Worm (Caenorhabditis elegans) whole organism, L1 larva: Measurements from ENCODE around the gene nhr-39.

Experiments used
- F16B12.6 ChIP-seq: fragments of 150-350 bp; optimal IDR thresholded peaks from 2 replicates; lab custom pipeline; 2014; ENCODE audit warnings: missing biosample characterization, missing genetic modification characterization
- aha-1 ChIP-seq: fragments of 150-350 bp; optimal IDR thresholded peaks from 2 replicates; lab custom pipeline; 2014; ENCODE audit warnings: missing biosample characterization, missing genetic modification characterization
- alr-1 ChIP-seq: fragments of 200-800 bp; sonication (Bioruptor generic); optimal IDR thresholded peaks from 2 replicates; lab custom pipeline; 2018; ENCODE audit warnings: borderline replicate concordance, mild to moderate bottlenecking, missing genetic modification characterization, missing compliant biosample characterization
- ceh-88 ChIP-seq: fragments of 200-800 bp; sonication (Bioruptor generic); IDR thresholded peaks from 2 replicates; pipeline ENCODE4 v1.3.6; 2022; ENCODE audit warnings: missing genetic modification characterization, missing compliant biosample characterization
- elt-3 ChIP-seq, 6 experiments: fragments of 150-350 bp in 1 of 6; sonication (generic microtip); optimal IDR thresholded peaks; 2 replicates each; lab custom pipeline; 2017 to 2018; ENCODE audit warnings: missing biosample characterization in 6 of 6, missing genetic modification characterization in 6 of 6, inconsistent platforms in 1 of 6
- nhr-77 ChIP-seq: fragments of 150-350 bp; optimal IDR thresholded peaks from 2 replicates; lab custom pipeline; 2014; ENCODE audit warnings: missing biosample characterization, missing genetic modification characterization
- pag-3 ChIP-seq: sonication (generic microtip); optimal IDR thresholded peaks from 2 replicates; lab custom pipeline; 2017; ENCODE audit warnings: missing genetic modification characterization, mild to moderate bottlenecking, missing compliant biosample characterization, antibody characterized with exemption, borderline replicate concordance; ENCODE audit not compliant: insufficient read depth

- TF ChIP-seq aha-1 (tag; lab: Kevin White, UChicago) (no peak), ceh-88 (no peak), elt-3 (tag; optimal IDR thresholded peaks at IDR 0.05; lab: Kevin White, UChicago) (no peak), F16B12.6 (tag; lab: Kevin White, UChicago) (no peak), nhr-77 (tag; lab: Kevin White, UChicago) (no peak), alr-1 (no peak), pag-3 (tag; lab: Kevin White, UChicago) (no peak)
Observed at ce11 chrV:9287460-9287859, 15.7 kb upstream of the nhr-39 start, which contains the start of gene lron-2.
